Worm (Caenorhabditis elegans): ENCODE measurements around the gene T01B7.5.

The T01B7.5 gene

ce11 chrII:8769375-8769774, 52.7 kb downstream of the T01B7.5 start (continued):
- no peak for TF ChIP-seq php-3 (GFP tag; IDR thresholded peaks at IDR 0.05)
- TF ChIP-seq ceh-28 (tag; optimal IDR thresholded peaks at IDR 0.05): no peak
- TF ChIP-seq ceh-32 (tag; optimal IDR thresholded peaks at IDR 0.05; ENCODE audit: poor library complexity): no peak
- TF ChIP-seq F37D6.2 (tag; optimal IDR thresholded peaks at IDR 0.05): no peak
- no peak for TF ChIP-seq nhr-111 (GFP tag; optimal IDR thresholded peaks at IDR 0.05)
- no peak for TF ChIP-seq ceh-20 (GFP tag; IDR thresholded peaks at IDR 0.05)
- no peak for TF ChIP-seq nhr-11 (tag; optimal IDR thresholded peaks at IDR 0.05)
- 0 out of 2 replicates have a peak, but pooled peaks have one; percentile 4 for TF ChIP-seq madf-9 (GFP tag; conservative IDR thresholded peaks at IDR 0.05)

ce11 chrII:8770675-8771074, 54.0 kb downstream of the T01B7.5 start, which contains the start of gene let-19:
let-19 (plus strand) TSS chrII:8770975.
- TF ChIP-seq nhr-111 (GFP tag; optimal IDR thresholded peaks at IDR 0.05): no peak
- no peak for TF ChIP-seq ceh-28 (tag; optimal IDR thresholded peaks at IDR 0.05)
- TF ChIP-seq php-3 (GFP tag; IDR thresholded peaks at IDR 0.05): no peak
- no peak for TF ChIP-seq mep-1 (tag; optimal IDR thresholded peaks at IDR 0.05)
- TF ChIP-seq tra-1 (GFP tag; IDR thresholded peaks at IDR 0.05): no peak
- TF ChIP-seq nhr-77 (tag; optimal IDR thresholded peaks at IDR 0.05): no peak
- no peak for TF ChIP-seq Y5F2A.4 (GFP tag; optimal IDR thresholded peaks at IDR 0.05)
